Fruit fly (Drosophila melanogaster) whole organism, embryonic: ENCODE data around the gene Or22c.

Source experiments
- B-H2 ChIP-seq: fragments of 200-800 bp; sonication (Bioruptor generic); optimal IDR thresholded peaks from 2 replicates; lab custom pipeline; 2018; ENCODE audit warnings: missing biosample characterization, mild to moderate bottlenecking, missing genetic modification characterization
- CG10366 ChIP-seq: fragments of 200-800 bp; sonication (Bioruptor generic); IDR thresholded peaks from 2 replicates; pipeline ENCODE4 v1.3.6; 2022; ENCODE audit warnings: missing biosample characterization, missing genetic modification characterization
- CG10979 ChIP-seq: fragments of 200-800 bp; sonication (Bioruptor generic); optimal IDR thresholded peaks from 2 replicates; lab custom pipeline; 2018; ENCODE audit warnings: missing biosample characterization, mild to moderate bottlenecking, missing genetic modification characterization, moderate library complexity
- CG11560 ChIP-seq: fragments of 200-800 bp; sonication (Bioruptor generic); IDR thresholded peaks from 3 replicates; pipeline ENCODE4 v1.3.6; 2022; ENCODE audit warnings: missing biosample characterization, missing genetic modification characterization
- CG12071 ChIP-seq: fragments of 200-800 bp; sonication (Bioruptor generic); optimal IDR thresholded peaks from 3 replicates; lab custom pipeline; 2018; ENCODE audit warnings: missing biosample characterization, mild to moderate bottlenecking, missing genetic modification characterization
- CG13624 ChIP-seq: fragments of 200-800 bp; sonication (Bioruptor generic); optimal IDR thresholded peaks from 2 replicates; lab custom pipeline; 2016; ENCODE audit warnings: missing biosample characterization, missing genetic modification characterization
- CG17186 ChIP-seq: fragments of 200-800 bp; sonication (Bioruptor generic); optimal IDR thresholded peaks from 3 replicates; lab custom pipeline; 2017; ENCODE audit warnings: missing biosample characterization, missing genetic modification reagents, missing genetic modification characterization
- CG2678 ChIP-seq: fragments of 200-800 bp; sonication (Bioruptor generic); optimal IDR thresholded peaks from 3 replicates; lab custom pipeline; 2019; ENCODE audit warnings: missing biosample characterization, mild to moderate bottlenecking, missing genetic modification characterization, moderate library complexity
- CG31388 ChIP-seq: fragments of 200-800 bp; sonication (Bioruptor generic); optimal IDR thresholded peaks from 2 replicates; lab custom pipeline; 2016; ENCODE audit warnings: missing biosample characterization, missing genetic modification characterization
- CG3726 ChIP-seq: fragments of 200-800 bp; sonication (Bioruptor generic); IDR thresholded peaks from 3 replicates; pipeline ENCODE4, ENCODE4 v1.3.6; 2022; ENCODE audit warnings: missing biosample characterization, missing genetic modification characterization
- CG3847 ChIP-seq: fragments of 200-800 bp; sonication (Bioruptor generic); IDR thresholded peaks from 2 replicates; pipeline ENCODE4 v1.3.6; 2022; ENCODE audit warnings: missing biosample characterization, missing genetic modification characterization
- CG4404 ChIP-seq: fragments of 200-800 bp; sonication (Bioruptor generic); IDR thresholded peaks from 2 replicates; pipeline ENCODE4 v1.3.6; 2022; ENCODE audit warnings: missing biosample characterization, missing genetic modification characterization
- CG6791 ChIP-seq: fragments of 200-800 bp; sonication (Bioruptor generic); IDR thresholded peaks from 3 replicates; pipeline ENCODE4 v1.3.6; 2022; ENCODE audit warnings: missing biosample characterization, missing genetic modification characterization; ENCODE audit not compliant: partially characterized antibody
- CG7271 ChIP-seq: fragments of 200-800 bp; sonication (Bioruptor generic); optimal IDR thresholded peaks from 2 replicates; lab custom pipeline; 2018; ENCODE audit warnings: missing biosample characterization, mild to moderate bottlenecking, missing genetic modification characterization, moderate library complexity
- CG7357 ChIP-seq: fragments of 200-800 bp; sonication (Bioruptor generic); IDR thresholded peaks from 3 replicates; pipeline ENCODE4 v1.3.6; 2022; ENCODE audit warnings: missing biosample characterization, missing genetic modification characterization
- CG9609 ChIP-seq: fragments of 200-800 bp; sonication (Bioruptor generic); optimal IDR thresholded peaks from 3 replicates; lab custom pipeline; 2016; ENCODE audit warnings: missing biosample characterization, missing genetic modification characterization
- CHES-1-like ChIP-seq: fragments of 200-800 bp; sonication (Bioruptor generic); optimal IDR thresholded peaks from 2 replicates; lab custom pipeline; 2016; ENCODE audit warnings: missing biosample characterization, missing genetic modification characterization
- Dfd ChIP-seq, 2 experiments: fragments of >200 bp; optimal IDR thresholded peaks; 2 replicates each; lab custom pipeline; 2017; ENCODE audit warnings: missing biosample characterization in 2 of 2, missing genetic modification characterization in 2 of 2
- Gsc ChIP-seq: fragments of 200-800 bp; sonication (Bioruptor generic); IDR thresholded peaks from 2 replicates; pipeline ENCODE4 v1.3.6; 2022; ENCODE audit warnings: missing biosample characterization, missing genetic modification characterization
- H15 ChIP-seq: fragments of 200-800 bp; sonication (Bioruptor generic); IDR thresholded peaks from 3 replicates; pipeline ENCODE4 v1.3.6; 2022; ENCODE audit warnings: missing biosample characterization, missing genetic modification characterization
- Jarid2 ChIP-seq: fragments of 200-800 bp; sonication (Bioruptor generic); optimal IDR thresholded peaks from 3 replicates; lab custom pipeline; 2017; ENCODE audit warnings: mild to moderate bottlenecking, missing biosample characterization, missing genetic modification reagents, missing genetic modification characterization
- Lhr ChIP-seq: fragments of 200-800 bp; sonication (Bioruptor generic); optimal IDR thresholded peaks from 3 replicates; lab custom pipeline; 2017; ENCODE audit warnings: mild to moderate bottlenecking, missing biosample characterization, missing genetic modification reagents, missing genetic modification characterization
- NFAT ChIP-seq: fragments of 200-800 bp; sonication (Bioruptor generic); IDR thresholded peaks from 2 replicates; pipeline ENCODE4 v1.3.6; 2022; ENCODE audit warnings: missing biosample characterization, missing genetic modification characterization
- Nf-YC ChIP-seq: fragments of 200-800 bp; optimal IDR thresholded peaks from 3 replicates; lab custom pipeline; 2019; ENCODE audit warnings: missing biosample characterization, mild to moderate bottlenecking, missing genetic modification characterization, moderate library complexity
- NfI ChIP-seq: fragments of 200-800 bp; sonication (Bioruptor generic); optimal IDR thresholded peaks from 3 replicates; lab custom pipeline; 2018; ENCODE audit warnings: missing biosample characterization, mild to moderate bottlenecking, missing genetic modification characterization, moderate library complexity
- Oaz ChIP-seq: fragments of 200-800 bp; sonication (Bioruptor generic); IDR thresholded peaks from 2 replicates; pipeline ENCODE4 v1.3.6; 2022; ENCODE audit warnings: missing biosample characterization, missing genetic modification characterization
- Rx ChIP-seq: fragments of 200-800 bp; sonication (Bioruptor generic); IDR thresholded peaks from 2 replicates; pipeline ENCODE4 v1.3.6; 2022; ENCODE audit warnings: missing biosample characterization, missing genetic modification characterization
- Xrp1 ChIP-seq: fragments of 200-800 bp; sonication (Bioruptor generic); IDR thresholded peaks from 2 replicates; pipeline ENCODE4 v1.3.6; 2022; ENCODE audit warnings: missing biosample characterization, missing genetic modification characterization
- abd-A ChIP-seq: fragments of 200-800 bp; sonication (Bioruptor generic); optimal IDR thresholded peaks from 3 replicates; lab custom pipeline; 2019; ENCODE audit warnings: missing biosample characterization, mild to moderate bottlenecking, missing genetic modification characterization, moderate library complexity
- ac ChIP-seq: fragments of 200-800 bp; sonication (Bioruptor generic); optimal IDR thresholded peaks from 3 replicates; lab custom pipeline; 2017; ENCODE audit warnings: missing biosample characterization, mild to moderate bottlenecking, missing genetic modification characterization
- disco-r ChIP-seq: fragments of 200-800 bp; sonication (Bioruptor generic); optimal IDR thresholded peaks from 2 replicates; lab custom pipeline; 2016; ENCODE audit warnings: missing biosample characterization, missing genetic modification characterization
- dm ChIP-seq: fragments of 200-800 bp; sonication (Bioruptor generic); optimal IDR thresholded peaks from 3 replicates; lab custom pipeline; 2016; ENCODE audit warnings: missing biosample characterization, missing genetic modification characterization
- emc ChIP-seq: fragments of 200-800 bp; sonication (Bioruptor generic); optimal IDR thresholded peaks from 2 replicates; lab custom pipeline; 2016; ENCODE audit warnings: missing biosample characterization, missing genetic modification characterization
- fd96Cb ChIP-seq: fragments of 200-800 bp; sonication (Bioruptor generic); optimal IDR thresholded peaks from 2 replicates; lab custom pipeline; 2018; ENCODE audit warnings: missing biosample characterization, mild to moderate bottlenecking, missing genetic modification characterization, moderate library complexity
- gfzf ChIP-seq: fragments of 200-800 bp; sonication (Bioruptor generic); optimal IDR thresholded peaks from 2 replicates; lab custom pipeline; 2016; ENCODE audit warnings: missing biosample characterization, mild to moderate bottlenecking, missing genetic modification characterization, moderate library complexity
- insv ChIP-seq, 2 experiments: fragments of 200-800 bp; sonication (Bioruptor generic); optimal IDR thresholded peaks; 3 replicates each; lab custom pipeline; 2016 to 2018; ENCODE audit warnings: missing biosample characterization in 2 of 2, missing genetic modification characterization in 2 of 2
- jing ChIP-seq: fragments of 200-800 bp; sonication (Bioruptor generic); optimal IDR thresholded peaks from 2 replicates; lab custom pipeline; 2018; ENCODE audit warnings: missing biosample characterization, mild to moderate bottlenecking, missing genetic modification characterization
- jumu ChIP-seq: fragments of 200-800 bp; sonication (Bioruptor generic); optimal IDR thresholded peaks from 3 replicates; lab custom pipeline; 2016; ENCODE audit warnings: missing biosample characterization, missing genetic modification characterization
- lmd ChIP-seq: fragments of 200-800 bp; sonication (Bioruptor generic); IDR thresholded peaks from 2 replicates; pipeline ENCODE4 v1.3.6; 2022; ENCODE audit warnings: missing biosample characterization, missing genetic modification characterization
- mam ChIP-seq: fragments of 200-800 bp; sonication (Bioruptor generic); optimal IDR thresholded peaks from 3 replicates; lab custom pipeline; 2016; ENCODE audit warnings: missing biosample characterization, missing genetic modification characterization
- mld ChIP-seq: fragments of 200-800 bp; sonication (Bioruptor generic); IDR thresholded peaks from 3 replicates; pipeline ENCODE4 v1.3.6; 2022; ENCODE audit warnings: missing biosample characterization, missing genetic modification characterization; ENCODE audit not compliant: partially characterized antibody
- org-1 ChIP-seq: fragments of 200-800 bp; sonication (Bioruptor generic); optimal IDR thresholded peaks from 2 replicates; lab custom pipeline; 2017; ENCODE audit warnings: missing biosample characterization, missing genetic modification characterization
- scrt ChIP-seq: fragments of 200-800 bp; sonication (Bioruptor generic); optimal IDR thresholded peaks from 2 replicates; lab custom pipeline; 2018; ENCODE audit warnings: missing biosample characterization, mild to moderate bottlenecking, missing genetic modification characterization, moderate library complexity
- sim ChIP-seq: fragments of 200-800 bp; sonication (Bioruptor generic); IDR thresholded peaks from 2 replicates; pipeline ENCODE4 v1.3.6; 2022; ENCODE audit warnings: missing biosample characterization, missing genetic modification characterization
- slou ChIP-seq: fragments of 200-800 bp; sonication (Bioruptor generic); optimal IDR thresholded peaks from 3 replicates; lab custom pipeline; 2016; ENCODE audit warnings: missing biosample characterization, missing genetic modification characterization
- slp2 ChIP-seq: fragments of 200-800 bp; sonication (Bioruptor generic); optimal IDR thresholded peaks from 2 replicates; lab custom pipeline; 2016; ENCODE audit warnings: missing biosample characterization, missing genetic modification characterization
- sob ChIP-seq: fragments of 200-800 bp; sonication (Bioruptor generic); IDR thresholded peaks from 2 replicates; pipeline ENCODE4 v1.3.6; 2022; ENCODE audit warnings: missing biosample characterization, missing genetic modification characterization
- tap ChIP-seq: fragments of 200-800 bp; optimal IDR thresholded peaks from 3 replicates; lab custom pipeline; 2019; ENCODE audit warnings: missing biosample characterization, mild to moderate bottlenecking, missing genetic modification characterization, moderate library complexity
- unpg ChIP-seq: fragments of 200-800 bp; sonication (Bioruptor generic); optimal IDR thresholded peaks from 3 replicates; lab custom pipeline; 2018; ENCODE audit warnings: missing biosample characterization, mild to moderate bottlenecking, missing genetic modification characterization, moderate library complexity
- zfh1 ChIP-seq: fragments of 200-800 bp; sonication (Bioruptor generic); IDR thresholded peaks from 3 replicates; pipeline ENCODE4 v1.3.6; 2022; ENCODE audit warnings: missing biosample characterization, missing genetic modification characterization

Gene Or22c

DNA sequence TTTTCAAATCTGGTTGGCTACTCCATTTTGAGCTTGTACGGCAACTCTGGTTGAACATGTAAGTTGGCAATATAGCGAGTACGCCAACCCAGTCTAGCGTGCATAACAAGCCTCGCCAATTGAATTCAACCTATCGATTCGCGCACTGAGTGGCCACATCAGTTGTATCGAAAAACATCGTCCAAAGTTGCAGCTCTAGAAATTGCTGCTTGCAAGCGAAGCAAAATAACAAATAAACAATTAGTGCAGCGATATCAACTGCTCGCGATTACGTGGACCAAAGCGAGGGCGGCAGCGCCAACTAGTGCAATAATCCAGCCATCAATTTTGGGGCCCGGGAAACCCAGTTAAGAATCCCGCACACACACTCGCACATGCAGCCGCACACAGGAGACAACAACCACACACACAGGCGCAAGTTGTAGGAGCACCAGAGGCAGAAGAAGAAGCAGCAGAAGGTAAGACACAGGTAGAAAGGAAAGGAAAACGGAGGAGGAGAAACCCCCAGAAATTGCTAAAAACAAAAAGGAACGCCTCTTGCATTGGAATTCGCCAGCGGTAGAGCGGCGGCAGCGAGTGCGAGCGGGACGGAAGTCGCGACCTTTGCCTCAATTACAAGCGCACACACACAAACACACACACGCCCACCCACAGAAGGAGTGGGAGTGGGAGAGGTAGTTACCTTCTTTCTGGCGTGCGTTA, 16.7 kb upstream of the Or22c start (continued):
- peak; percentile 12; the same call in 1 of the 2 replicates for TF ChIP-seq NFAT (GFP tag; lab: Robert Waterston, UW)
- peak; percentile 60; the same call in 2 of the 3 replicates for TF ChIP-seq mld (GFP tag; lab: Robert Waterston, UW)
- peak; percentile 56 for TF ChIP-seq CG13624 (GFP tag; lab: Kevin White, UChicago)
- TF ChIP-seq CG12071 (GFP tag; lab: Kevin White, UChicago) = no peak
- TF ChIP-seq gfzf = peak; percentile 60
- no peak for TF ChIP-seq jing
- no peak for TF ChIP-seq CG2678 (tag; lab: Kevin White, UChicago)
- TF ChIP-seq H15 (GFP tag; lab: Robert Waterston, UW) = no peak
- TF ChIP-seq CG4404 (GFP tag; lab: Robert Waterston, UW) = no peak
- no peak for TF ChIP-seq fd96Cb (tag; lab: Kevin White, UChicago)
- TF ChIP-seq tap (tag; lab: Kevin White, UChicago) = no peak
- TF ChIP-seq NfI (GFP tag; lab: Kevin White, UChicago) = no peak
- TF ChIP-seq B-H2 (GFP tag; lab: Kevin White, UChicago) = peak; percentile 29
- TF ChIP-seq Nf-YC = peak; percentile 56
- peak; percentile 38 for TF ChIP-seq mam (GFP tag; lab: Kevin White, UChicago)
- TF ChIP-seq zfh1 = 0 out of 3 replicates have a peak, but pooled peaks have one; percentile 11
- TF ChIP-seq abd-A (tag; lab: Kevin White, UChicago) = no peak
- 0 out of 2 replicates have a peak, but pooled peaks have one; percentile 27 for TF ChIP-seq sob (GFP tag; lab: Robert Waterston, UW)
- peak; percentile 62; the same call in 2 of the 3 replicates for TF ChIP-seq CG11560 (tag; lab: Robert Waterston, UW)
- no peak for TF ChIP-seq slp2 (GFP tag; lab: Kevin White, UChicago)
- TF ChIP-seq slou (GFP tag; lab: Kevin White, UChicago) = peak; percentile 19
- TF ChIP-seq emc (GFP tag; lab: Kevin White, UChicago) = no peak
- peak; percentile 84 for TF ChIP-seq CG3847 (GFP tag; lab: Robert Waterston, UW)
- peak in 1 of 2 experiments; percentile 48 for TF ChIP-seq insv (GFP tag; optimal IDR thresholded peaks at IDR 0.05; lab: Kevin White, UChicago)
- TF ChIP-seq Lhr (GFP tag; lab: Kevin White, UChicago) = peak; percentile 94
- TF ChIP-seq CHES-1-like (GFP tag; lab: Kevin White, UChicago) = peak; percentile 61
- TF ChIP-seq CG7271 (tag; lab: Kevin White, UChicago) = no peak
- TF ChIP-seq org-1 = no peak
- no peak for TF ChIP-seq CG10366
- TF ChIP-seq lmd (GFP tag; lab: Robert Waterston, UW) = 0 out of 2 replicates have a peak, but pooled peaks have one; percentile 21
- no peak for TF ChIP-seq Oaz (GFP tag; lab: Robert Waterston, UW)
- TF ChIP-seq Dfd (GFP tag; optimal IDR thresholded peaks at IDR 0.05; lab: Kevin White, UChicago) = no peak
- TF ChIP-seq unpg (GFP tag; lab: Kevin White, UChicago) = no peak
- no peak for TF ChIP-seq Xrp1 (GFP tag; lab: Robert Waterston, UW)
- peak; percentile 89 for TF ChIP-seq CG17186 (GFP tag; lab: Kevin White, UChicago)
- no peak for TF ChIP-seq scrt (GFP tag; lab: Kevin White, UChicago)
- peak; percentile 91 for TF ChIP-seq CG6791 (GFP tag; lab: Robert Waterston, UW)
- no peak for TF ChIP-seq CG10979 (tag; lab: Kevin White, UChicago)
- TF ChIP-seq disco-r (GFP tag; lab: Kevin White, UChicago) = no peak
- TF ChIP-seq CG7357 (GFP tag; lab: Robert Waterston, UW) = no peak
- TF ChIP-seq ac (GFP tag; lab: Kevin White, UChicago) = no peak
- peak; percentile 72 for TF ChIP-seq dm
- TF ChIP-seq CG9609 (GFP tag; lab: Kevin White, UChicago) = peak; percentile 53
- no peak for TF ChIP-seq Gsc (GFP tag; lab: Robert Waterston, UW)
- no peak for TF ChIP-seq Jarid2 (GFP tag; lab: Kevin White, UChicago)
- TF ChIP-seq CG3726 = no peak
- TF ChIP-seq CG31388 (GFP tag; lab: Kevin White, UChicago) = no peak
- no peak for TF ChIP-seq sim (GFP tag; lab: Robert Waterston, UW)
- no peak for TF ChIP-seq Rx (GFP tag; lab: Robert Waterston, UW)
- peak; percentile 26 for TF ChIP-seq jumu (GFP tag; lab: Kevin White, UChicago)
